Worm (Caenorhabditis elegans) whole organism, late embryonic: ENCODE measurements around the gene H04D03.7.

Experiments used
- ceh-14 ChIP-seq: sonication (generic microtip); optimal IDR thresholded peaks from 2 replicates; lab custom pipeline; 2016; ENCODE audit warnings: missing genotype, missing genetic modification characterization, missing compliant biosample characterization
- ceh-2 ChIP-seq: sonication (generic microtip); optimal IDR thresholded peaks from 2 replicates; lab custom pipeline; 2016; ENCODE audit warnings: missing genotype, missing genetic modification characterization, missing compliant biosample characterization
- elt-2 ChIP-seq: sonication (generic microtip); optimal IDR thresholded peaks from 2 replicates; lab custom pipeline; 2016; ENCODE audit warnings: missing genetic modification reagents, missing genetic modification characterization, missing compliant biosample characterization
- ets-4 ChIP-seq: sonication (generic microtip); optimal IDR thresholded peaks from 2 replicates; lab custom pipeline; 2016; ENCODE audit warnings: missing genetic modification characterization, missing compliant biosample characterization
- hlh-13 ChIP-seq: fragments of 200-800 bp; sonication (Bioruptor generic); optimal IDR thresholded peaks from 2 replicates; lab custom pipeline; 2018; ENCODE audit warnings: mild to moderate bottlenecking, missing genetic modification characterization, missing compliant biosample characterization
- odd-2 ChIP-seq: sonication (generic microtip); optimal IDR thresholded peaks from 2 replicates; lab custom pipeline; 2017; ENCODE audit warnings: antibody characterized with exemption, mild to moderate bottlenecking, missing genetic modification characterization, missing compliant biosample characterization
- pag-3 ChIP-seq: sonication (generic microtip); optimal IDR thresholded peaks from 2 replicates; lab custom pipeline; 2016; ENCODE audit warnings: missing compliant biosample characterization, missing genetic modification characterization, borderline replicate concordance
- sox-2 ChIP-seq: fragments of 200-800 bp; sonication (Bioruptor generic); IDR thresholded peaks from 2 replicates; pipeline ENCODE4 v1.3.6; 2022; ENCODE audit warnings: missing genetic modification reagents, missing genetic modification characterization, missing compliant biosample characterization

DNA sequence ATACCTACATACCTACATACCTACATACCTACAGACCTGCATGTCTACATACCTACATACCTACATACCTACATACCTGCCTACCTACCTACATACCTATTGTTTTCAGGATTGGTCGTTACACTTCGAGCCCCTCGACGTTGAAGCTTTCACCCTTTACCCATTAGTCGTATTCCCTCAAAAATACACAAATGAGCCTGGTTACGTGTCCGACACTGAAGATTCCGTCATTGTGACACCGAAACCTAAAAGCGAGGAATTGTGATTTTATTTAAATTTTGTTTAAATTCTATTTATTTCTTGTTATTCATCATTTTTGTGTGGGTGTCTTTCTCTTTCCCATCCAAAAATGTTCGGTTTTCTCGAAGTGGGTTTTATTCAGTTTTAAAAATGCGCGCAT is 32.5 kb upstream of the H04D03.7 start, which contains the start of gene D2045.7:
- TF ChIP-seq hlh-13 (GFP tag; lab: Kevin White, UChicago) (no peak), ceh-2 (tag; lab: Kevin White, UChicago) (no peak), ceh-14 (tag; lab: Kevin White, UChicago) (no peak), pag-3 (tag; lab: Kevin White, UChicago) (no peak), elt-2 (no peak), odd-2 (tag; lab: Kevin White, UChicago) (no peak), ets-4 (tag; lab: Kevin White, UChicago) (no peak), sox-2 (GFP tag; lab: Robert Waterston, UW) (no peak)
